Worm (Caenorhabditis elegans): ENCODE measurements around the gene acdh-2.

acdh-2 gene

DNA sequence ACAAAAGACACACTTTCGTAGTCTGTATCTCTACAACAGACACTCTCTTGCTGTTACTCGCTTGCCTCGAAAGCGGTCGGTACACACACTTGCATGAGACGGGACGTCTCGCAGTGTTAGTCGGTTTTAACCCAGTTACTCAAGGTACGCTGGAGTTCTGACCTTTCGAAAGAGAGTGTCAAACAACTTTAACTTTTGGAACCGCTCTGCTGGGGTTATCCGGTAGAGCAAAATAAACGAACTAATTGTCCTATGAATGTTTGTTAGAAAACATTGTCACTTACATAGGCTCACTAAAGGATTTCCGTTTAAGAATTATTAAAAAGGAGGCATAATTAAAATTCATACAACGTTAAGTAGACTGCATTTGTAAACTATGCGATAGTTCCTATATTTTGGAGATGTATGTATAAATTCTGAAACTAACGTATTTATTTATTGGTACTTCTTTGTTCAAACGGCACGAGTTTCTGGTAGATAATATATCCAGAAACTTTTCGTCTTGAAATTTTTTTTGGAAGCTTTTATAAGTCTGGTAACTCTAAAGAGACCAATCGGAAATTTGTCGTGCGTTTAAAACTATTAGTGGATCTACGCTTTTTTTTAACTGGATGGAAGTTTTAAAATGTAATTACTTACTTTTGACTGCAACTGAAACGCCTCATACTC, 3.7 kb downstream of the acdh-2 start (continued):
- TF ChIP-seq dmd-9 (GFP tag; IDR thresholded peaks at IDR 0.05) (peak; percentile 98), saeg-2 (GFP tag; IDR thresholded peaks at IDR 0.05) (peak; percentile 95), Y75B8A.6 (GFP tag; IDR thresholded peaks at IDR 0.05) (peak; percentile 76; the same call in 1 of the 2 replicates), php-3 (GFP tag; IDR thresholded peaks at IDR 0.05) (peak; percentile 86), cey-2 (tag; optimal IDR thresholded peaks at IDR 0.05; ENCODE audit: borderline replicate concordance, insufficient read depth) (peak; percentile 92), lin-38 (GFP tag; IDR thresholded peaks at IDR 0.05) (peak; percentile 90), ctbp-1 (GFP tag; IDR thresholded peaks at IDR 0.05) (peak; percentile 99), zip-11 (GFP tag; IDR thresholded peaks at IDR 0.05) (0 out of 2 replicates have a peak, but pooled peaks have one; percentile 7), unc-39 (tag; optimal IDR thresholded peaks at IDR 0.05) (no peak), F49E8.2 (tag; optimal IDR thresholded peaks at IDR 0.05; ENCODE audit: borderline replicate concordance) (peak; percentile 82), nhr-111 (GFP tag; optimal IDR thresholded peaks at IDR 0.05) (peak; percentile 97), T26A8.4 (GFP tag; IDR thresholded peaks at IDR 0.05) (peak; percentile 99), duxl-1 (tag; optimal IDR thresholded peaks at IDR 0.05; ENCODE audit: poor library complexity) (peak; percentile 96), lin-39 (tag; optimal IDR thresholded peaks at IDR 0.05) (peak; percentile 66), T20F7.1 (GFP tag; optimal IDR thresholded peaks at IDR 0.05) (peak; percentile 92), ZK546.5 (tag; optimal IDR thresholded peaks at IDR 0.05) (peak; percentile 44 to 74), attf-4 (tag; optimal IDR thresholded peaks at IDR 0.05) (peak; percentile 63), pqm-1 (tag; optimal IDR thresholded peaks at IDR 0.05) (peak; percentile 67), nhr-237 (tag; optimal IDR thresholded peaks at IDR 0.05) (peak; percentile 65), zag-1 (tag; optimal IDR thresholded peaks at IDR 0.05) (peak; percentile 95), dpl-1 (GFP tag; optimal IDR thresholded peaks at IDR 0.05) (peak; percentile 85), F10B5.3 (tag; optimal IDR thresholded peaks at IDR 0.05) (peak; percentile 93), unc-62 (GFP tag; optimal IDR thresholded peaks at IDR 0.05 in 1 of 2) (peak in 1 of 2 experiments; percentile 100), unc-62 (tag; optimal IDR thresholded peaks at IDR 0.05) (peak; percentile 94), lsy-2 (tag; optimal IDR thresholded peaks at IDR 0.05) (peak; percentile 94 to 96), dmd-6 (GFP tag; IDR thresholded peaks at IDR 0.05) (peak; percentile 98), lim-7 (GFP tag; IDR thresholded peaks at IDR 0.05) (peak; percentile 78), nhr-48 (tag; optimal IDR thresholded peaks at IDR 0.05) (peak; percentile 95), nhr-41 (GFP tag; IDR thresholded peaks at IDR 0.05) (peak; percentile 88), snpc-4 (tag; optimal IDR thresholded peaks at IDR 0.05) (peak; percentile 99), vab-7 (GFP tag; IDR thresholded peaks at IDR 0.05) (peak; percentile 94), nhr-6 (tag; optimal IDR thresholded peaks at IDR 0.05) (peak; percentile 93), F26F4.8 (GFP tag; conservative IDR thresholded peaks at IDR 0.05) (no peak), fos-1 (tag; optimal IDR thresholded peaks at IDR 0.05) (peak; percentile 77), lin-13 (GFP tag; optimal IDR thresholded peaks at IDR 0.05) (peak; percentile 92), nhr-28 (tag; optimal IDR thresholded peaks at IDR 0.05) (peak; percentile 95), mxl-3 (GFP tag; optimal IDR thresholded peaks at IDR 0.05) (peak; percentile 90), lin-29 (GFP tag; IDR thresholded peaks at IDR 0.05) (peak; percentile 91), Y105C5A.15 (GFP tag; IDR thresholded peaks at IDR 0.05) (peak; percentile 83), nhr-11 (tag; optimal IDR thresholded peaks at IDR 0.05) (peak; percentile 98), ZK337.2 (GFP tag; IDR thresholded peaks at IDR 0.05) (peak; percentile 88), dve-1 (tag; optimal IDR thresholded peaks at IDR 0.05; ENCODE audit: insufficient read depth) (peak; percentile 99), ceh-62 (tag; optimal IDR thresholded peaks at IDR 0.05) (no peak), hmg-1.1 (GFP tag; IDR thresholded peaks at IDR 0.05) (peak; percentile 99), ceh-20 (GFP tag; IDR thresholded peaks at IDR 0.05) (peak; percentile 97), madf-5 (GFP tag; IDR thresholded peaks at IDR 0.05) (peak in 1 of 2 experiments; percentile 33; a peak in 1 of 4 replicates), mep-1 (tag; optimal IDR thresholded peaks at IDR 0.05) (peak; percentile 99), nhr-77 (tag; optimal IDR thresholded peaks at IDR 0.05) (peak; percentile 97), ztf-7 (tag; optimal IDR thresholded peaks at IDR 0.05) (peak; percentile 92), aly-2 (tag; optimal IDR thresholded peaks at IDR 0.05) (peak; percentile 87), egl-43 (GFP tag; IDR thresholded peaks at IDR 0.05) (peak; percentile 99)
